Fruit fly (Drosophila melanogaster): ENCODE measurements around the gene CG13877.
A peak's percentile ranks its signal among the peaks of the same experiment; 100 is the strongest.

Gene CG13877

dm6 chr3L:234337-234736, 16.5 kb downstream of the CG13877 start:
- TF ChIP-seq CG7045 (GFP tag; optimal IDR thresholded peaks at IDR 0.05) (no peak), kay (GFP tag; ENCODE audit: borderline replicate concordance) (peak; percentile 96)

dm6 chr3L:246644-247199, 28.9 kb downstream of the CG13877 start:
- TF ChIP-seq ovo (GFP tag; optimal IDR thresholded peaks at IDR 0.05) (peak; percentile 37), CG1620 (GFP tag; optimal IDR thresholded peaks at IDR 0.05) (peak; percentile 54), cnc (optimal IDR thresholded peaks at IDR 0.05) (no peak), CG11617 (GFP tag; optimal IDR thresholded peaks at IDR 0.05) (peak; percentile 43), toe (GFP tag; optimal IDR thresholded peaks at IDR 0.05) (no peak), CG7101 (tag; optimal IDR thresholded peaks at IDR 0.05) (peak; percentile 63), tj (GFP tag; optimal IDR thresholded peaks at IDR 0.05) (peak; percentile 34), bab1 (GFP tag; optimal IDR thresholded peaks at IDR 0.05) (peak; percentile 82), Mnt (GFP tag; optimal IDR thresholded peaks at IDR 0.05) (peak; percentile 74), CG7045 (GFP tag; optimal IDR thresholded peaks at IDR 0.05) (peak; percentile 18), Crg-1 (GFP tag; optimal IDR thresholded peaks at IDR 0.05) (peak; percentile 68), Clk (GFP tag; optimal IDR thresholded peaks at IDR 0.05) (peak; percentile 47), CG33017 (tag; optimal IDR thresholded peaks at IDR 0.05) (no peak), CG14711 (tag; optimal IDR thresholded peaks at IDR 0.05) (peak; percentile 83), pad (GFP tag; optimal IDR thresholded peaks at IDR 0.05) (peak; percentile 34), CG5204 (GFP tag; optimal IDR thresholded peaks at IDR 0.05) (no peak), Hr96 (GFP tag; optimal IDR thresholded peaks at IDR 0.05) (no peak), cic (GFP tag; optimal IDR thresholded peaks at IDR 0.05) (peak; percentile 22), kay (GFP tag; ENCODE audit: borderline replicate concordance) (no peak), CG12768 (GFP tag; optimal IDR thresholded peaks at IDR 0.05) (no peak)

DNA sequence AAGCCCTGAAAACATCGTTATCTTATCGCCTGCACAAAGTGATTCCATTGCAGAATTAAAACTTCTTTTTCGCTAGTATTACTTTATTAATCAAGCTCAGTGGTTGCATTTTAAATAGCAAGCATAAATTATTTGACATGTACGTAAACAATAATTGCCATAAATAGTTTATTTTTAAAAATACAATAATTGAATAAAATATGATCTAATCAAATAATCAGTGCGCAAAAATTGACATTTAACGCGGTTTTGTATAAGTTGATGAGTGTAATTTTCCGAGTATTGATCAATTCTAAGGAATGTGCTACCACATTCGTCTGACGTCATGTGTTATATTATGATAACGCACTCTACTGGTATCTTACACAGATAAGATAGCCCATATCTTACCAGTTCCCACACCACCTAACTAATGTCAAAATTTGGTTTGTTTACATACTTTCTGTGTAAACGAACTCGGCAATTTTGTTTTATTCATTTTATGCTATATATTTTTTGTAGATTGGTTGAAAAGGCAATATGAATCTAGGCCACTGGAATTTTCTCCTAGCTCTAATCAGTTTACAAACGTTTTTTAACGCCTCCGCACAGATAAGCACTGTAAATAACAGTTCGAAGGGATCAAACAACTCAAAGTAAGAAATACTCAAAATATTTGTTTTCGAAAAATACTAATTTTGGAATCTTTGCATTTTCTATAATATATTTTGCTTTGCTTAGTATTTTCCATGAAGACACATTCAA, 29.8 kb downstream of the CG13877 start, which contains the start of gene mthl14:
TSS of gene mthl14 (plus strand) at position 10 of the 744 bp plus-strand sequence.
- peak; percentile 32 for TF ChIP-seq cic (GFP tag; optimal IDR thresholded peaks at IDR 0.05)
- no peak for TF ChIP-seq cnc (optimal IDR thresholded peaks at IDR 0.05)
- TF ChIP-seq kay (GFP tag; ENCODE audit: borderline replicate concordance): peak; percentile 80
- TF ChIP-seq Crg-1 (GFP tag; optimal IDR thresholded peaks at IDR 0.05): peak; percentile 22

- TF ChIP-seq CG12768 (GFP tag; optimal IDR thresholded peaks at IDR 0.05): peak; percentile 30
- TF ChIP-seq Mnt (GFP tag; optimal IDR thresholded peaks at IDR 0.05): no peak
Observed at dm6 chr3L:248226-248758, 30.4 kb downstream of the CG13877 start.

DNA sequence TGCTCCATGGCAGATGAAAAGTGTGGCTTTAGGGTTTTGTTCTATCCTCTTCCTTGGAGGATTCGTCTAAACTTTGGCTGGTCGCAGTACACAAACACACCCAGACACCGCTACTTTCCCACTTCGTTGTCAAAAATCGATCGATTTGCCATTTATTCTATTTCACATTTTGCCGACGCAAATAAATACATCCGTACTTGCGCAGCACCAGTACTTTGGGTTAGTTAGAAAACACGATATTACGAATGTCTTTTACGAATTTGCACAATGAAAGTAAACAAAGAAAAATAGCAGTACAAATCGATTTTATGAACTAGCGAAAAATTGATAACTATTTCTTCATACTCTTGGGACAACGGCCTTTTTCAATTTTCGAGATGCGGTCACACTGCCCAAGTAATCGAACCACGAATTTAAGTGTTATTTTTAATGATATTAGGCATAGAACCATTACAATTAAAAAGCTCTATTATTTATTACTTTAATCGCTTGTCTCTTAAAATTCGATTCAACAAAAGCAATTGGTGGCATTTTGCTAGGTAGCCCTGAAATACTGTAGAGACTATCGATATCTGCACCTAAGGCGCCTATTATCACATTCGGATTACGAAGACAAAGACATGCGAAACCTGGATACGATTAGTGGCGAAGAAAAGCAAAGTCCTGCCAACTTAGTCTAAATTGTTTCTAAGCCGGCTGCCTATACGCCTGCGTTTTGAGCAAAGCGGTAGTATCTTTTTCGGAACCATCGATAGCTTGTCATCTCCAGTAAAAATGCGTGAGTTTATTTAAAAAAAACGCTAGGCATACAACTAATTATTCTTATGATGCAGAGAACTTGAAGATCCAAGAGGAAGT, 40.0 kb downstream of the CG13877 start, which contains the start of the genes DIP2 and wac:
TSS of gene DIP2 (minus strand) at position 337 of the 858 bp plus-strand sequence.
TSS of gene wac (plus strand) at position 559 of the 858 bp plus-strand sequence.
- peak; percentile 41 for TF ChIP-seq CG33017 (tag; optimal IDR thresholded peaks at IDR 0.05)
- peak; percentile 64 for TF ChIP-seq CG7101 (tag; optimal IDR thresholded peaks at IDR 0.05)
- TF ChIP-seq tj (GFP tag; optimal IDR thresholded peaks at IDR 0.05): peak; percentile 54
- TF ChIP-seq CG7045 (GFP tag; optimal IDR thresholded peaks at IDR 0.05): peak; percentile 10
- TF ChIP-seq CG11617 (GFP tag; optimal IDR thresholded peaks at IDR 0.05): peak; percentile 69
- no peak for TF ChIP-seq Hr96 (GFP tag; optimal IDR thresholded peaks at IDR 0.05)
- no peak for TF ChIP-seq cnc (optimal IDR thresholded peaks at IDR 0.05)
- peak; percentile 54 for TF ChIP-seq Mnt (GFP tag; optimal IDR thresholded peaks at IDR 0.05)
- TF ChIP-seq CG14711 (tag; optimal IDR thresholded peaks at IDR 0.05): peak; percentile 71
- no peak for TF ChIP-seq toe (GFP tag; optimal IDR thresholded peaks at IDR 0.05)
- peak; percentile 43 for TF ChIP-seq ovo (GFP tag; optimal IDR thresholded peaks at IDR 0.05)
- TF ChIP-seq pad (GFP tag; optimal IDR thresholded peaks at IDR 0.05): peak; percentile 48
- no peak for TF ChIP-seq kay (GFP tag; ENCODE audit: borderline replicate concordance)
- peak; percentile 63 for TF ChIP-seq bab1 (GFP tag; optimal IDR thresholded peaks at IDR 0.05)
- peak; percentile 59 for TF ChIP-seq Crg-1 (GFP tag; optimal IDR thresholded peaks at IDR 0.05)
- no peak for TF ChIP-seq CG5204 (GFP tag; optimal IDR thresholded peaks at IDR 0.05)
- TF ChIP-seq Clk (GFP tag; optimal IDR thresholded peaks at IDR 0.05): no peak
- peak; percentile 46 for TF ChIP-seq CG12768 (GFP tag; optimal IDR thresholded peaks at IDR 0.05)
- TF ChIP-seq CG1620 (GFP tag; optimal IDR thresholded peaks at IDR 0.05): peak; percentile 68
- no peak for TF ChIP-seq cic (GFP tag; optimal IDR thresholded peaks at IDR 0.05)

DNA sequence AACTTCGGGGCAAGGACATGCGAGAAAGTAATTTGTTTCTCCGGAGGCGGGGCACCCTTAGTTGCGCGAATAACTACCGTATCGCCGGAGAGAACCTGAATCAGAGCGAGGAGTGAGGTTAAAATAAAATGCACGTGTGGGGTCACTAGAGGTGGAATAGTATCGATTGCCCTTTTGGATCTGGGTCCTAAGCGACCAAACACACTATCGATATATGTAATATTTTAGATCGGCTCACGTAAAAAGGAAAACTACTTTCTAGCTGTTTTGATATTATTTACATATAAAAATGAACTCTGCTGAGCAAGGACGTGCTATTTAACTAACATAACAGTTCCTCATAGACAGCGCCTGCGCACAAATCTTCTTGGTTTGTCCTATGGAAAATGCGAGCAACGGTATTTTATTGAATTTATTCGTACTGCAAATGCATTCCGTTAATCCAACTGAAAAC, 44.9 kb downstream of the CG13877 start:
- TF ChIP-seq CG7045 (GFP tag; optimal IDR thresholded peaks at IDR 0.05) (no peak), tj (GFP tag; optimal IDR thresholded peaks at IDR 0.05) (peak; percentile 23), cnc (optimal IDR thresholded peaks at IDR 0.05) (no peak), kay (GFP tag; ENCODE audit: borderline replicate concordance) (no peak), Clk (GFP tag; optimal IDR thresholded peaks at IDR 0.05) (no peak), Hr96 (GFP tag; optimal IDR thresholded peaks at IDR 0.05) (peak; percentile 32), cic (GFP tag; optimal IDR thresholded peaks at IDR 0.05) (no peak), bab1 (GFP tag; optimal IDR thresholded peaks at IDR 0.05) (no peak), Mnt (GFP tag; optimal IDR thresholded peaks at IDR 0.05) (peak; percentile 97), ovo (GFP tag; optimal IDR thresholded peaks at IDR 0.05) (peak; percentile 79), CG12768 (GFP tag; optimal IDR thresholded peaks at IDR 0.05) (peak; percentile 58), CG11617 (GFP tag; optimal IDR thresholded peaks at IDR 0.05) (no peak), pad (GFP tag; optimal IDR thresholded peaks at IDR 0.05) (peak; percentile 5), CG7101 (tag; optimal IDR thresholded peaks at IDR 0.05) (peak; percentile 5), CG1620 (GFP tag; optimal IDR thresholded peaks at IDR 0.05) (peak; percentile 29), CG5204 (GFP tag; optimal IDR thresholded peaks at IDR 0.05) (no peak)

Data from whole organism, adult.